Fruit fly (Drosophila melanogaster) whole organism, embryonic: Measurements from ENCODE around the gene Lipt2.

Experiments used
- Awh ChIP-seq: fragments of 200-800 bp; sonication (Bioruptor generic); IDR thresholded peaks from 2 replicates; pipeline ENCODE4, ENCODE4 v1.3.6; 2022; ENCODE audit warnings: missing biosample characterization, missing genetic modification characterization
- Bgb ChIP-seq: fragments of 200-800 bp; sonication (Bioruptor generic); IDR thresholded peaks from 2 replicates; pipeline ENCODE4 v1.3.6; 2022; ENCODE audit warnings: missing biosample characterization, missing genetic modification characterization; ENCODE audit not compliant: partially characterized antibody
- Bteb2 ChIP-seq: fragments of 200-800 bp; sonication (Bioruptor generic); optimal IDR thresholded peaks from 2 replicates; lab custom pipeline; 2016; ENCODE audit warnings: missing biosample characterization, missing genetic modification characterization
- CG10979 ChIP-seq: fragments of 200-800 bp; sonication (Bioruptor generic); optimal IDR thresholded peaks from 2 replicates; lab custom pipeline; 2018; ENCODE audit warnings: missing biosample characterization, mild to moderate bottlenecking, missing genetic modification characterization, moderate library complexity
- CG11723 ChIP-seq: fragments of 200-800 bp; sonication (Bioruptor generic); optimal IDR thresholded peaks from 2 replicates; lab custom pipeline; 2017; ENCODE audit warnings: missing biosample characterization, mild to moderate bottlenecking, missing genetic modification characterization
- CG13287 ChIP-seq: fragments of 200-800 bp; sonication (Bioruptor generic); IDR thresholded peaks from 2 replicates; pipeline ENCODE4 v1.3.6; 2022; ENCODE audit warnings: missing biosample characterization, missing genetic modification characterization; ENCODE audit not compliant: partially characterized antibody
- CG13775 ChIP-seq: fragments of 200-800 bp; sonication (Bioruptor generic); optimal IDR thresholded peaks from 3 replicates; lab custom pipeline; 2017; ENCODE audit warnings: missing biosample characterization, mild to moderate bottlenecking, missing genetic modification characterization
- CG14050 ChIP-seq: fragments of 200-800 bp; sonication (Bioruptor generic); IDR thresholded peaks from 3 replicates; pipeline ENCODE4 v1.3.6; 2022; ENCODE audit warnings: missing biosample characterization, missing genetic modification characterization
- CG14860 ChIP-seq: fragments of 200-800 bp; sonication (Bioruptor generic); IDR thresholded peaks from 3 replicates; pipeline ENCODE4 v1.3.6; 2022; ENCODE audit warnings: missing biosample characterization, missing genetic modification characterization; ENCODE audit not compliant: partially characterized antibody
- CG15011 ChIP-seq: fragments of 200-800 bp; sonication (Bioruptor generic); optimal IDR thresholded peaks from 3 replicates; lab custom pipeline; 2018; ENCODE audit warnings: missing biosample characterization, mild to moderate bottlenecking, missing genetic modification characterization
- CG1529 ChIP-seq: fragments of 200-800 bp; sonication (Bioruptor generic); optimal IDR thresholded peaks from 3 replicates; lab custom pipeline; 2018; ENCODE audit warnings: missing biosample characterization, missing genetic modification characterization
- CG15479 ChIP-seq: fragments of 200-800 bp; sonication (Bioruptor generic); optimal IDR thresholded peaks from 3 replicates; lab custom pipeline; 2019; ENCODE audit warnings: missing biosample characterization, mild to moderate bottlenecking, missing genetic modification characterization, moderate library complexity
- CG17612 ChIP-seq: fragments of 200-800 bp; sonication (Bioruptor generic); IDR thresholded peaks from 2 replicates; pipeline ENCODE4 v1.3.6; 2022; ENCODE audit warnings: missing biosample characterization, missing genetic modification characterization
- CG1792 ChIP-seq: fragments of 200-800 bp; sonication (Bioruptor generic); optimal IDR thresholded peaks from 2 replicates; lab custom pipeline; 2016; ENCODE audit warnings: missing biosample characterization, missing genetic modification characterization
- CG2120 ChIP-seq: fragments of 200-800 bp; sonication (Bioruptor generic); optimal IDR thresholded peaks from 3 replicates; lab custom pipeline; 2016; ENCODE audit warnings: missing biosample characterization, missing genetic modification characterization
- CG2889 ChIP-seq: fragments of 200-800 bp; sonication (Bioruptor generic); IDR thresholded peaks from 3 replicates; pipeline ENCODE4 v1.3.6; 2022; ENCODE audit warnings: missing biosample characterization, missing genetic modification characterization
- CG3995 ChIP-seq: fragments of 200-800 bp; sonication (Bioruptor generic); optimal IDR thresholded peaks from 3 replicates; lab custom pipeline; 2016; ENCODE audit warnings: missing biosample characterization, missing genetic modification characterization
- CG7963 ChIP-seq: fragments of 200-800 bp; sonication (Bioruptor generic); IDR thresholded peaks from 3 replicates; pipeline ENCODE4 v1.3.6; 2022; ENCODE audit warnings: missing biosample characterization, missing genetic modification characterization; ENCODE audit not compliant: partially characterized antibody
- CG8388 ChIP-seq: fragments of 200-800 bp; sonication (Bioruptor generic); optimal IDR thresholded peaks from 2 replicates; lab custom pipeline; 2019; ENCODE audit warnings: missing biosample characterization, mild to moderate bottlenecking, missing genetic modification characterization, moderate library complexity
- CG9932 ChIP-seq: fragments of 200-800 bp; sonication (Bioruptor generic); IDR thresholded peaks from 2 replicates; pipeline ENCODE4 v1.3.6; 2022; ENCODE audit warnings: missing biosample characterization, missing genetic modification characterization
- Fer1 ChIP-seq: fragments of 200-800 bp; sonication (Bioruptor generic); optimal IDR thresholded peaks from 2 replicates; lab custom pipeline; 2017; ENCODE audit warnings: missing biosample characterization, mild to moderate bottlenecking, missing genetic modification characterization
- HLH4C ChIP-seq: fragments of 200-800 bp; sonication (Bioruptor generic); IDR thresholded peaks from 3 replicates; pipeline ENCODE4 v1.3.6; 2022; ENCODE audit warnings: missing biosample characterization, missing genetic modification characterization; ENCODE audit not compliant: partially characterized antibody
- HmgZ ChIP-seq: fragments of 200-800 bp; sonication (Bioruptor generic); optimal IDR thresholded peaks from 2 replicates; lab custom pipeline; 2018; ENCODE audit warnings: missing biosample characterization, mild to moderate bottlenecking, missing genetic modification characterization
- Hmx ChIP-seq: fragments of 200-800 bp; sonication (Bioruptor generic); optimal IDR thresholded peaks from 2 replicates; lab custom pipeline; 2016; ENCODE audit warnings: missing biosample characterization, missing genetic modification characterization
- Med ChIP-seq: fragments of 200-800 bp; sonication (Bioruptor generic); peaks from one replicate; lab custom pipeline; 2016; ENCODE audit warnings: missing biosample characterization, missing genetic modification characterization, mild to moderate bottlenecking, inconsistent platforms, moderate library complexity
- Mrtf ChIP-seq: fragments of 200-800 bp; sonication (Bioruptor generic); IDR thresholded peaks from 3 replicates; pipeline ENCODE4 v1.3.6; 2022; ENCODE audit warnings: missing biosample characterization, missing genetic modification characterization
- Nf-YC ChIP-seq: fragments of 200-800 bp; optimal IDR thresholded peaks from 3 replicates; lab custom pipeline; 2019; ENCODE audit warnings: missing biosample characterization, mild to moderate bottlenecking, missing genetic modification characterization, moderate library complexity
- Scr ChIP-seq: fragments of 200-800 bp; sonication (Bioruptor generic); IDR thresholded peaks from 2 replicates; pipeline ENCODE4 v1.3.6; 2022; ENCODE audit warnings: missing biosample characterization, missing genetic modification characterization; ENCODE audit not compliant: partially characterized antibody
- Six4 ChIP-seq: fragments of 200-800 bp; sonication (Bioruptor generic); optimal IDR thresholded peaks from 2 replicates; lab custom pipeline; 2016; ENCODE audit warnings: missing biosample characterization, missing genetic modification characterization
- Spps ChIP-seq: fragments of 200-800 bp; sonication (Bioruptor generic); optimal IDR thresholded peaks from 2 replicates; lab custom pipeline; 2018; ENCODE audit warnings: missing biosample characterization, mild to moderate bottlenecking, missing genetic modification characterization
- ato ChIP-seq: fragments of 200-800 bp; sonication (Bioruptor generic); IDR thresholded peaks from 2 replicates; pipeline ENCODE4 v1.3.6; 2022; ENCODE audit warnings: missing biosample characterization, missing genetic modification characterization; ENCODE audit not compliant: partially characterized antibody
- az2 ChIP-seq: fragments of 200-800 bp; sonication (Bioruptor generic); optimal IDR thresholded peaks from 3 replicates; lab custom pipeline; 2016; ENCODE audit warnings: missing biosample characterization, missing genetic modification characterization
- bbx ChIP-seq: fragments of 200-800 bp; sonication (Bioruptor generic); IDR thresholded peaks from 2 replicates; pipeline ENCODE4 v1.3.6; 2022; ENCODE audit warnings: missing biosample characterization, missing genetic modification characterization; ENCODE audit not compliant: partially characterized antibody
- cato ChIP-seq: fragments of 200-800 bp; sonication (Bioruptor generic); optimal IDR thresholded peaks from 2 replicates; lab custom pipeline; 2016; ENCODE audit warnings: missing biosample characterization, missing genetic modification characterization, borderline replicate concordance
- dati ChIP-seq: fragments of 200-800 bp; sonication (Bioruptor generic); IDR thresholded peaks from 2 replicates; pipeline ENCODE4 v1.3.6; 2022; ENCODE audit warnings: missing biosample characterization, missing genetic modification characterization
- dysf ChIP-seq: fragments of 200-800 bp; sonication (Bioruptor generic); IDR thresholded peaks from 3 replicates; pipeline ENCODE4 v1.3.6; 2022; ENCODE audit warnings: missing biosample characterization, missing genetic modification characterization
- ftz-f1 ChIP-seq: fragments of 200-800 bp; sonication (Bioruptor generic); optimal IDR thresholded peaks from 2 replicates; lab custom pipeline; 2016; ENCODE audit warnings: missing biosample characterization, missing genetic modification characterization
- gem ChIP-seq: fragments of 200-800 bp; sonication (Bioruptor generic); optimal IDR thresholded peaks from 2 replicates; lab custom pipeline; 2019; ENCODE audit warnings: missing biosample characterization, mild to moderate bottlenecking, missing genetic modification characterization, moderate library complexity
- gt ChIP-seq: fragments of 200-800 bp; sonication (Bioruptor generic); IDR thresholded peaks from 2 replicates; pipeline ENCODE4 v1.3.6; 2022; ENCODE audit warnings: missing biosample characterization, missing genetic modification characterization
- ham ChIP-seq: fragments of 200-800 bp; sonication (Bioruptor generic); IDR thresholded peaks from 2 replicates; pipeline ENCODE4 v1.3.6; 2022; ENCODE audit warnings: missing biosample characterization, missing genetic modification characterization
- hb ChIP-seq: fragments of 200-800 bp; sonication (Bioruptor generic); IDR thresholded peaks from 3 replicates; pipeline ENCODE4 v1.3.6; 2022; ENCODE audit warnings: missing biosample characterization, missing genetic modification characterization; ENCODE audit not compliant: partially characterized antibody
- nau ChIP-seq: fragments of 200-800 bp; sonication (Bioruptor generic); optimal IDR thresholded peaks from 3 replicates; lab custom pipeline; 2017; ENCODE audit warnings: missing biosample characterization, mild to moderate bottlenecking, missing genetic modification characterization, missing genetic modification reagents
- nerfin-2 ChIP-seq: fragments of 200-800 bp; sonication (Bioruptor generic); IDR thresholded peaks from 2 replicates; pipeline ENCODE4 v1.3.6; 2022; ENCODE audit warnings: missing biosample characterization, missing genetic modification characterization; ENCODE audit not compliant: partially characterized antibody
- pita ChIP-seq: fragments of 200-800 bp; sonication (Bioruptor generic); optimal IDR thresholded peaks from 2 replicates; lab custom pipeline; 2017; ENCODE audit warnings: missing biosample characterization, mild to moderate bottlenecking, missing genetic modification characterization
- pnt ChIP-seq: fragments of 200-800 bp; sonication (Bioruptor generic); optimal IDR thresholded peaks from 3 replicates; lab custom pipeline; 2016; ENCODE audit warnings: missing biosample characterization, missing genetic modification characterization
- tgo ChIP-seq: fragments of 200-800 bp; sonication (Bioruptor generic); IDR thresholded peaks from 3 replicates; pipeline ENCODE4 v1.3.6; 2022; ENCODE audit warnings: missing biosample characterization, missing genetic modification characterization
- tna ChIP-seq: fragments of 200-800 bp; sonication (Bioruptor generic); IDR thresholded peaks from 2 replicates; pipeline ENCODE4 v1.3.6; 2022; ENCODE audit warnings: missing biosample characterization, missing genetic modification characterization; ENCODE audit not compliant: partially characterized antibody
- unc-4 ChIP-seq: fragments of 200-800 bp; sonication (Bioruptor generic); IDR thresholded peaks from 2 replicates; pipeline ENCODE4 v1.3.6; 2022; ENCODE audit warnings: missing biosample characterization, missing genetic modification characterization; ENCODE audit not compliant: partially characterized antibody
- wdn ChIP-seq: fragments of 200-800 bp; sonication (Bioruptor generic); IDR thresholded peaks from 2 replicates; pipeline ENCODE4 v1.3.6; 2022; ENCODE audit warnings: missing biosample characterization, missing genetic modification characterization

The Lipt2 gene

dm6 chr3R:4401977-4402589 is 35.0 kb downstream of the Lipt2 start, which contains the start of gene CG9853 (continued):
- TF ChIP-seq CG1792, result no peak
- peak; percentile 57; the same call in 1 of the 2 replicates for TF ChIP-seq nerfin-2
- TF ChIP-seq Spps (tag; lab: Kevin White, UChicago), result no peak
- no peak for TF ChIP-seq Med (GFP tag; lab: Kevin White, UChicago)
- peak; percentile 42 for TF ChIP-seq CG14860 (GFP tag; lab: Robert Waterston, UW)
- no peak for TF ChIP-seq Six4 (GFP tag; lab: Kevin White, UChicago)
- no peak for TF ChIP-seq CG15479 (GFP tag; lab: Kevin White, UChicago)
- TF ChIP-seq CG11723, result no peak
- no peak for TF ChIP-seq Awh (GFP tag; lab: Robert Waterston, UW)
- TF ChIP-seq CG1529 (GFP tag; lab: Kevin White, UChicago), result no peak
- peak; percentile 11 for TF ChIP-seq HLH4C (GFP tag; lab: Robert Waterston, UW)
- TF ChIP-seq ftz-f1, result no peak
- TF ChIP-seq dysf (GFP tag; lab: Robert Waterston, UW), result no peak
- TF ChIP-seq tgo (GFP tag; lab: Robert Waterston, UW), result no peak
- TF ChIP-seq gem (tag; lab: Kevin White, UChicago), result no peak
- TF ChIP-seq Scr (GFP tag; lab: Robert Waterston, UW), result no peak
- no peak for TF ChIP-seq CG10979
- TF ChIP-seq HmgZ, result no peak
- TF ChIP-seq Nf-YC, result no peak
- no peak for TF ChIP-seq Mrtf (GFP tag; lab: Robert Waterston, UW)
- no peak for TF ChIP-seq nau (GFP tag; lab: Kevin White, UChicago)
- no peak for TF ChIP-seq gt (GFP tag; lab: Robert Waterston, UW)
- peak; percentile 36; the same call in 1 of the 2 replicates for TF ChIP-seq Bgb (GFP tag; lab: Robert Waterston, UW)
- no peak for TF ChIP-seq wdn (GFP tag; lab: Robert Waterston, UW)
- no peak for TF ChIP-seq CG2889
- TF ChIP-seq CG7963 (GFP tag; lab: Robert Waterston, UW), result peak; percentile 70
- TF ChIP-seq unc-4 (GFP tag; lab: Robert Waterston, UW), result no peak
- TF ChIP-seq Fer1 (GFP tag; lab: Kevin White, UChicago), result no peak
- TF ChIP-seq CG13287 (GFP tag; lab: Robert Waterston, UW), result no peak
- no peak for TF ChIP-seq cato (GFP tag; lab: Kevin White, UChicago)
- peak; percentile 51; the same call in 1 of the 2 replicates for TF ChIP-seq bbx (GFP tag; lab: Robert Waterston, UW)
- TF ChIP-seq Bteb2, result no peak
- no peak for TF ChIP-seq CG3995 (GFP tag; lab: Kevin White, UChicago)
- TF ChIP-seq CG13775 (GFP tag; lab: Kevin White, UChicago), result no peak
- peak; percentile 60 for TF ChIP-seq tna (GFP tag; lab: Robert Waterston, UW)
- no peak for TF ChIP-seq Hmx
- 0 out of 3 replicates have a peak, but pooled peaks have one; percentile 6 for TF ChIP-seq hb (GFP tag; lab: Robert Waterston, UW)
- TF ChIP-seq CG9932 (GFP tag; lab: Robert Waterston, UW), result no peak
- TF ChIP-seq ato (GFP tag; lab: Robert Waterston, UW), result peak; percentile 55; the same call in 1 of the 2 replicates
- no peak for TF ChIP-seq pnt (GFP tag; lab: Kevin White, UChicago)
- no peak for TF ChIP-seq CG15011 (GFP tag; lab: Kevin White, UChicago)
- TF ChIP-seq CG8388 (GFP tag; lab: Kevin White, UChicago), result no peak
- TF ChIP-seq CG14050, result no peak
- no peak for TF ChIP-seq ham (GFP tag; lab: Robert Waterston, UW)
- TF ChIP-seq dati (GFP tag; lab: Robert Waterston, UW), result no peak
- no peak for TF ChIP-seq az2 (GFP tag; lab: Kevin White, UChicago)
- TF ChIP-seq CG17612 (GFP tag; lab: Robert Waterston, UW), result no peak
- TF ChIP-seq CG2120 (GFP tag; lab: Kevin White, UChicago), result no peak
- TF ChIP-seq pita (GFP tag; lab: Kevin White, UChicago), result no peak
